Fruit fly (Drosophila melanogaster): ENCODE results near the gene sloth1.

sloth1 gene

DNA sequence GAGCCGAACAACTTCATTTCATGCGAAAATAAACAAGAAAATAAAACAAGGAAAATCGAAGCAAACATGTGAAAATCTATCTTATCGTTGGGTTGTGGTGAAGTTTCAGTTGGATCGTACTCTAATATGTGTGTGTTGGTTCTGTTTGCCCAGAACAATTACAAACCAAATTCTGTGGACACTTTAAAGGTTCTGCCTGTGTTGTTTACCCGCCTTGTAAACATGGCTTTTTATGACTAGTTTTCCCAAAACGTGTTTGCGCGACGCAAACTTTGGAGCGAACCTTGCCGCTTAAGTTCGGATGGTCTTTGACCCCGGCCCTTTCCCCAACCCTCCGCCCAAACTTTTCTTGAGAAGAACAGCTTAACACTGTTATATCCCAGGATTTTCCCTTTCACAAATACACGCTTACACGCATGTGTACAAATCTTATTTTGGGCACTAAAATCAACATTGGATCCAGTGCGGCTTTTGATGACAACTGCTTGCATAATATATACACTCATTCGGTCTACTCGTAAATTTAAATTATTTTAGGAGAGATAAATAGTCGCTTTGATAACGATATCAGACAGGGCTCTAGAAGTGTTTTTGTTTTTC is 7.0 kb upstream of the sloth1 start:
- TF ChIP-seq noc (tag; optimal IDR thresholded peaks at IDR 0.05), result no peak

DNA sequence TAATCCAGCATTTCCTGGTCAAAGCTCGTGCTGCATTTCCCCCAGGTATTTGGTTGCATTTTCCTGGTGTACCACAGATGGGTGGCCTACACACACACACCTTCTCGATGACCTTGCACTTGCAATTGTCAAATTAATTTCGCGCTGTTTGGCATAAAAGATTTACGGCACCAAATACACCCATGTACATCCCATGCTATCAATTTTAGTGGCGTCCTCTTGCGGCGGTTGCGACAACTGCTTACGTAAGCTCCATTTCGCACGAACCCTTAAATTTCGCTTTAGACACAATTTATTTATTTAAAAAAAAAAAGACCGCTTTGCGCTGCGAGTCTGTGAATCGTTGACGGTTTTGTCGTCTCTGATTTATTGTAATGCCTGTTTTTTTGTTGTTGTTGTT is 5.7 kb upstream of the sloth1 start:
- no peak for TF ChIP-seq noc (tag; optimal IDR thresholded peaks at IDR 0.05)

DNA sequence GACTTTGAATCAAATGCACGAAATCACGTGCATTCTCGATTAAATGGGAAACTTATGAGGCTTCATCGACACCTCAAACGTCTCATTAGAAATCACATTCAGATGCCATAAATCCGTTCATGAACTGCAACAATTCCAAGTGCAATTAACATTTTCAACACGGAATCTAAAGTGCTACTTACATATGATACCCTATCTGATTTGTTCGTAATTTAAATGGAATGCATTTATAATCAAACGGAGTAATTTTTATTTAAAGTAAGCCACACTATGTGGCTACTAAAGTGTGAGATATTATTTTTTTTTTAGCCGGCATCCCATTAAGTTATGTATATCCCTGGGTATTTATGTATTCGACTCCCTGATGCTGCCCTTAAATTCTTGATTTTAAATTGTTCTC is 3.5 kb upstream of the sloth1 start:
- TF ChIP-seq noc (tag; optimal IDR thresholded peaks at IDR 0.05), result no peak

DNA sequence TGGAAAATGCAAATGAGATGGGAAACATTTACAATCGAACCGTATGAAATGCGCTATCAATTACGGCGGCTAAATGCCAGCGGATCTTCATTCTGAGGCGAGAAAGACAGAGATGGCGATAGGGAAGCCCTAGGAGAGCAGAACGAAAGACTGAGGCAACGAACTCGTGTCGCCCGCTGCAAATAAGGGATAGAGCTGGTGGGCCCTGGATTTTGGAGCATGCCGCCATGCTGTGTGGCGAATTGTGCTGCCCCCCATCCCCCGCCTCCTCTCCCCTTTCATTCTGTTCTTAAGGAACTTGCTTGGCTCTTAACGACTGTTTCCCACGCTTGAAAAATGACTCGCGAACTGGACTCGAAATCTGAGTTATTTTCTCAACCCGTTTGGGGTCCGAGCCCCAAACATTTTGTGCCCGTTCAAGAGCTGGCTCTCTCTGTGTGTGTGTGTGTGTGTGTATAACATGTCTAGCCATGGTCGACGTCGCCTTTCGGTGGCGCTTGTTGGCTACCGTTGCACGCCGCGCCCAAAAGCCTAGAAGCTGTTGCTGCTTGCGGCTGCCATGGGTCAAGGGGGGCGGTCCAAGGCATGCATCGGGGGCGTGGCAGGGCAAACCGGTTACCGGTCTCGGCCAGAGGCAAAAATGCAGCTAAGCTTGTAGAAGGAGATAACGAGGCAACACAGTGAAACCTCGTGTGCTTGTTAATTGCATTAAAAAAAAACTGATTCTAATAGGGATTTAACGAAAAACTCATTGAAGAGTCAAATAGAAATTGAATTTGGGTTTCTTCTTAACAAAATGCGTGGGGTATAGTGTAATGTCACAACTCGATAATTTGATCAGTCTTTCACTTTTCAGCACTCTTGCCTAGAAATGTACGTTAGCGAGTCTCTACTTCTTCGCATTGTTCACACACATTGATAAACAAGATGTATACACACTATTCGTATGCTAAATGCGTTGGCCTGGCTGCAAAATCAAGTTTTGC is 2.8 kb upstream of the sloth1 start:
- no peak for TF ChIP-seq noc (tag; optimal IDR thresholded peaks at IDR 0.05)

DNA sequence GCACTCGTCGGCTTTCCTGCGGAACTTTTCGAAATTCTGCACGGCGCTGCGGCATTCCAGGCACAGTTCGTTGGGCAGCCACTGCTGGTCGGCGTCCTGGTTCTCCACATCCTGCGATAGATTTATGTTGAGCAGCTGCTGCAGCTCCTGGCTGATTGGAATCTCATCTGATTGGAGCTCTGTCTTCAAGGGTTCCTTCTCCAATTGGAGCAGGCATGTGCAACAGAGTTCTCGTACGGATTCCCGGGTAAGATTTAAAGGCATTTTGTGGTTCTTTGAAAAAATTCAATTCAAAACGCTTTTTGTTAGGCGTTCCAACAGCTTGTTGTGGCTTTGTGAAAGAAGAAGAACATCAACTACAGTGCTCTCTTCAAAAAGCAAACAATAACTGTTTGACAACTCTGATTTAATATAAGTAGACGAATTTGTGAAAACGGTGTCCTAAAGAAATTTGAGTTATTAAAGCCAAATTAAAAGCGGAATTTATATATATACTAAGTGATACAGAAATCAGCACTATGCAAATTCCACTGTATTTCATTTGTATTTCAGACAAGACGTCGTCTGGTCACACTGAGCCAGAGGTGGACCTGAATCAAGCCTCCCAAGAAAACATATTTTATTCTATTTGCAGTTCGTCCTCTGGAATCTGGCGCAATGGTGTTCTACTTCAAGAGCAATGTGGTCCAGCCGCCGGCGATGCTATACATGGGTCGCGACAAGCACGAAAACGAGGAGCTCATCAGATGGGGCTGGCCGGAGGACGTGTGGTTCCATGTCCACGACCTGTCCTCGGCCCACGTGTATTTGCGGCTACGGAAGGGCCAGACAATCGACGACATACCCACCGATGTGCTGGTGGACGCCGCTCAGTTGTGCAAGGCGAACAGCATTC is 2.4 kb downstream of the sloth1 start, which contains the start of the genes CG3032 and CG4593:
CG3032 (minus strand) TSS at position 562 of the 895 bp plus-strand sequence.
CG4593 (plus strand) TSS at position 568 of the 895 bp plus-strand sequence.
- peak; percentile 75 for TF ChIP-seq noc (tag; optimal IDR thresholded peaks at IDR 0.05)

DNA sequence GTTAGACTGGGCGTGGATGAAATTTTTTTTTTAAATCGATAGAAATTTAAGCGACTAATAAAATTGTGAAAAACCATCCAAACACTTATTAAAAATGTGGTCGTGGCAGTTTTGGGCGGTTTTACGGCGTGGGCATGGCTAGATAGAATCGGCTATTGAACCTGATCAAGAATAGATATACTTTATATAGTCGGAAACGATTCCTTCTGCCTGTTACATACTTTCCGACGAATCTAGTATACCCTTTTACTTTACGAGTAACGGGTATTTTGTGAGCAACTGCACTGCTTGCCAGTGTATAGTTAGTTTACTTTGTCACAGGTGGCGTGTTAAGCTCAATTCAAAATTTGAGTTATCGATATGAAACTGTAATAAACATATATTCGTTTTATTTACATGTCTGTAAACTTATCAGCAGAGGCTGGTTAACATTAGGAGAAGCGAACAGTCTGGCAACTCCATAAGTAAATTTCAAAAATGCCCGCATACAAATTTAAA is 3.8 kb downstream of the sloth1 start:
- no peak for TF ChIP-seq noc (tag; optimal IDR thresholded peaks at IDR 0.05)

DNA sequence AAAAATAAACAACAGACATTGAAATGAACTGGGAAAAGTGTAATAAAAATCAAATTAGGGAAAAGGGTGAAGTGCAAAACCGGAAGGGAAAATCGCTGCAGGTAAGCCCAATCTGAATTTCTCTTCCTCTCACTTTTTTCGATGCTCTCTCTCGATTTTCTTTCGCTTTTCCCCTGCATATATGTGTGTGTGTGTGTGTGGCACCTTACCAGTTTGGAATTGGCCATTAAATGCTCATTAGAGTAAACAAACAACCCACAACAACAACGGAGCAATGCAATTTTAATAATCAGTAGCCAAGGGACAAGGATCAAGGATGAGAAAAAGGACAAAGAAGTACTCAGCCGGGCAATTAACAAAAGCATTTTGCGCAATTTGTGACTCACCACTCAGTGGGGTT is 23.7 kb downstream of the sloth1 start:
- no peak for TF ChIP-seq noc (tag; optimal IDR thresholded peaks at IDR 0.05)

DNA sequence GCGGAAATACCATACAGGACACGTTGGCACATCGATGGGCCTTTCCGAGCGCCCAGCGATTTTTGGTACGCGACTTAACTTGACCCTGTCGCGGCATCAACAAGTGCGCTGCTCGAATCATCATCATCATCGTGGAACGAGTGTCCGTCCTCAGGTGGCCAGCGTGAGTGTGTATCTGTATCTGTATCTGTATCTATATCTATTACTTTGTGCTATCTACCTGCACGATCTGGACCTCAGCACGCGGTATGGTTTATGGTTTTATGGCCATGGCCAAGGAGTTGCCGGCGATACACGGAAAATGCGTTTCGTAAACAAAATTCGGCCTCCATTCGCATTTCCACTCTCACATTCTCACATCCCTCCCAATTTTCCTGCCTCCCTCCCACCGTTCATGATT is 25.9 kb downstream of the sloth1 start:
- no peak for TF ChIP-seq noc (tag; optimal IDR thresholded peaks at IDR 0.05)

DNA sequence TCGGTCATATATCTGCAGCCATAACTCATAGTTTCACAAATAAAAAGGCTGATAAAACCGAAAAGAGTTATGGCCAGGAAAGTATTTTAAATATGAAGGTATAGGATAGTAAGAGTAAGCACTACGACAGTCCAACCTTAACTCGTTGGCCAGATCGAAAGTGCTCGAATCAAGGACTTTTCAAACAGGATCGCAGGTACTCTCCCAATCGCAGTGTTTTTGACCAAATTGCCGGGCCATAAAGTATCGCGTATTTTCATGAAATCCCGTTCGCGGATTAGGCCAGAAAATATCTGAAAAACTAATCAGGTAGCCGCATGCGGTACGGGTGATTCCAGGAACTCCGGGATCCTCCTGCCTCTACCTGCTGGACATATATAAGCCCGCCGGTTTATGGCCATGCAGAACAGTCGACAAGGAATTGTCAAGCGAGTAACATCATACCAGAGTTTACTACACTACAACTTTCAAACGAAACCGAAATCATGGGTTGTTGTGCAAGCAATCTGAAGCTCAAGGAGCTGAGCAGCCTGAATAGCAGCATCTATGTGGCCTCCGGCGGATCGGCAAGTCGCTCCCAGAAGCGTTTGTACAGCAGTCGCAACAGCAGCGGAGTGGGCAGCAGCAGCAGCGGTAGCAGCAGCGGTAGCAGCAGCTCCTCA is 29.2 kb downstream of the sloth1 start, which contains the start of gene CG14427:
CG14427 (plus strand) TSS at position 399 of the 662 bp plus-strand sequence.
- TF ChIP-seq noc (tag; optimal IDR thresholded peaks at IDR 0.05), result no peak

DNA sequence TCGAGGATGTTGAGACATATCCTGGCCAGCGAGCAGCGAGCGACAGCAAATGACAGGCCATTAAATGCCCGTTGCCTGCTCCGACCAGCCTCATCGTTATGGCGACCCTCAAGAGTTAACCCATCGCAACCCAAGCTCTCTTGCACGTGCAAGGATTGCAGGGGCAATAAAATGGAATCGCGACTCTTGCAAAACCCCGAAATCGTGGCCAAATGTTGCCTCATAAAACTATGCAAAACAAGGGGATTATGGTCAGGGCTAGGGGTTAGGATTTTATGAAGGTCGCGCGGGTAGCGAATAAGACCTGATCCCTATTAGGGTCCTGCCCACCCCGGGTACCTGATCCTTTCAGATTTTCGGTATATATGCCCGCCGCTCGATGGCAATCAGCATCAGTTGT is 37.9 kb downstream of the sloth1 start, which contains the start of gene nullo:
nullo (plus strand) TSS at position 390 of the 400 bp plus-strand sequence.
- TF ChIP-seq noc (tag; optimal IDR thresholded peaks at IDR 0.05), result no peak

DNA sequence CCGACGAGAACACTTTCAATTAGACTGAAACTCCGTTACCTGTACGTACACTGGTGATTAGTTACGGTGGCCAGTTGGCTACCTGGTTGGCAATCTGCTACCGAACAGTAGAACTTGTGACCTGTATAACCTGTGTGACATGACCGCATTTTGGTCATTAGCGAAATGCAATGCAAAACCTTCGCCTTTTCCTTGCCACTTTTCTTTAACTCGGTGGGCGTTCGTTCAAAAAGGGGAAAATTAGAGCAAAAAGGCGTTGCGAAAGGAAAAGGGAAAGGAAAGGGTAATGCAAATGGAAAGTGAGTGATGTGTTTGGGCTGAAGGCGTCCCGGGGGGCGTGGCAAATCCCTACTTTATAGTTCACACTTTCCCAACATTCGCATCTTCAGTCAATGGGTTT is 47.8 kb downstream of the sloth1 start:
- no peak for TF ChIP-seq noc (tag; optimal IDR thresholded peaks at IDR 0.05)

Measured in whole organism, larva.